Worm (Caenorhabditis elegans) whole organism, mixed stage, embryonic: ENCODE measurements around the gene Y54G11A.3.

Experiments
- ham-2 ChIP-seq: fragments of 200-800 bp; sonication (Bioruptor generic); optimal IDR thresholded peaks from 2 replicates; lab custom pipeline; 2018; ENCODE audit warnings: mild to moderate bottlenecking, missing genetic modification characterization, missing compliant biosample characterization
- lsy-2 ChIP-seq: fragments of 150-350 bp; optimal IDR thresholded peaks from 2 replicates; lab custom pipeline; 2014; ENCODE audit warnings: missing biosample characterization, missing genetic modification characterization
- nhr-12 ChIP-seq: fragments of 150-350 bp; optimal IDR thresholded peaks from 2 replicates; lab custom pipeline; 2014; ENCODE audit warnings: missing biosample characterization, missing genetic modification characterization
- nhr-237 ChIP-seq: fragments of 150-350 bp; optimal IDR thresholded peaks from 2 replicates; lab custom pipeline; 2014; ENCODE audit warnings: missing biosample characterization, missing genetic modification characterization
- nhr-28 ChIP-seq: fragments of 150-350 bp; optimal IDR thresholded peaks from 2 replicates; lab custom pipeline; 2014; ENCODE audit warnings: missing biosample characterization, missing genetic modification characterization
- nhr-76 ChIP-seq: sonication (generic microtip); optimal IDR thresholded peaks from 2 replicates; lab custom pipeline; 2017; ENCODE audit warnings: missing biosample characterization, missing genetic modification characterization
- pha-4 ChIP-seq: fragments of 150-350 bp; optimal IDR thresholded peaks from 2 replicates; lab custom pipeline; 2018; ENCODE audit warnings: missing biosample characterization, missing genetic modification reagents, missing genetic modification characterization
- snpc-4 ChIP-seq: fragments of 150-350 bp; optimal IDR thresholded peaks from 2 replicates; lab custom pipeline; 2014; ENCODE audit warnings: missing biosample characterization, missing genetic modification characterization
- tbx-8 ChIP-seq: fragments of 200-800 bp; sonication (Bioruptor generic); optimal IDR thresholded peaks from 2 replicates; lab custom pipeline; 2018; ENCODE audit warnings: mild to moderate bottlenecking, missing genetic modification characterization, moderate library complexity, missing compliant biosample characterization
- unc-120 ChIP-seq: sonication (generic microtip); optimal IDR thresholded peaks from 2 replicates; lab custom pipeline; 2017; ENCODE audit warnings: missing genetic modification characterization, missing compliant biosample characterization; ENCODE audit not compliant: poor library complexity, severe bottlenecking
- unc-62 ChIP-seq: fragments of 150-350 bp; optimal IDR thresholded peaks from 2 replicates; lab custom pipeline; 2014; ENCODE audit warnings: missing biosample characterization, missing genetic modification reagents, missing genetic modification characterization
- zip-8 ChIP-seq: fragments of 150-350 bp; optimal IDR thresholded peaks from 2 replicates; lab custom pipeline; 2014; ENCODE audit warnings: missing biosample characterization, missing genetic modification characterization

DNA sequence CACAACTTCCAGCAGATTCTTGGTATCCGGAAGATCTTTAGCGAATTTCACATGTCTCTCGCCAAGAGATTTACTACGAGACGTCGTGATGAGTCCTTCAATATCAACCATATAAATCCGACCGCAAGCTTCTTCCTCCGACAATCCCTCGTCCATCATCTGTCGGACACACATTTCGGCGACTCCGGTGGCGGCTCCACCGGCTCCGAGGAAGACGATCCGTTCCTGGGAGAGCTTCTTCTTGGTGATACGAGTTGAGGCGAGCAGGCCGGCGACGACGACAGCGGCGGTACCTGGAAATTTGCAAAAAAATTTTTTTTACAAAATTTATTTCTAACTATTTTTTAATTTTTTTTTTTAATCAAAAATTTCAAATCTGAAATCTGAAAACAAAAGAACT lies 46.3 kb upstream of the Y54G11A.3 start:
- no peak for TF ChIP-seq lsy-2 (tag; lab: Kevin White, UChicago)
- no peak for TF ChIP-seq unc-62 (GFP tag; lab: Kevin White, UChicago)
- TF ChIP-seq nhr-237 (tag; lab: Kevin White, UChicago): no peak
- TF ChIP-seq nhr-76: no peak
- TF ChIP-seq nhr-28 (tag; lab: Kevin White, UChicago): no peak
- TF ChIP-seq unc-120 (tag; lab: Kevin White, UChicago): no peak
- TF ChIP-seq ham-2 (GFP tag; lab: Kevin White, UChicago): no peak
- no peak for TF ChIP-seq zip-8 (tag; lab: Kevin White, UChicago)
- no peak for TF ChIP-seq nhr-12 (tag; lab: Kevin White, UChicago)
- no peak for TF ChIP-seq pha-4 (tag; lab: Kevin White, UChicago)
- no peak for TF ChIP-seq snpc-4 (tag; lab: Kevin White, UChicago)
- TF ChIP-seq tbx-8 (GFP tag; lab: Kevin White, UChicago): no peak
